Fruit fly (Drosophila melanogaster) S2 (cell line): ENCODE measurements around the gene Sfp70A4.

Experiments used
- CG8478 ChIP-seq: fragments of >200 bp; optimal IDR thresholded peaks from 2 replicates; lab custom pipeline; 2018
- CTCF ChIP-seq, 2 experiments: fragments of >200 bp; optimal IDR thresholded peaks; 2 replicates each; lab custom pipeline; 2018

- TF ChIP-seq CG8478 (lab: Kevin White, UChicago) (no peak), CTCF (optimal IDR thresholded peaks at IDR 0.05; lab: Kevin White, UChicago) (no peak)
Measured at dm6 chr3L:13267893-13268292, 28.8 kb downstream of the Sfp70A4 start.
